Worm (Caenorhabditis elegans) whole organism, L4/young adult: ENCODE measurements around the gene Y26E6A.2.

ENCODE experiments used
- dao-5 ChIP-seq: sonication (generic microtip); optimal IDR thresholded peaks from 2 replicates; lab custom pipeline; 2016; ENCODE audit warnings: missing genotype, missing genetic modification characterization, moderate library complexity, missing compliant biosample characterization
- him-1 ChIP-seq: sonication (generic microtip); optimal IDR thresholded peaks from 2 replicates; lab custom pipeline; 2016; ENCODE audit warnings: missing genotype, missing genetic modification reagents, missing genetic modification characterization, missing compliant biosample characterization

DNA sequence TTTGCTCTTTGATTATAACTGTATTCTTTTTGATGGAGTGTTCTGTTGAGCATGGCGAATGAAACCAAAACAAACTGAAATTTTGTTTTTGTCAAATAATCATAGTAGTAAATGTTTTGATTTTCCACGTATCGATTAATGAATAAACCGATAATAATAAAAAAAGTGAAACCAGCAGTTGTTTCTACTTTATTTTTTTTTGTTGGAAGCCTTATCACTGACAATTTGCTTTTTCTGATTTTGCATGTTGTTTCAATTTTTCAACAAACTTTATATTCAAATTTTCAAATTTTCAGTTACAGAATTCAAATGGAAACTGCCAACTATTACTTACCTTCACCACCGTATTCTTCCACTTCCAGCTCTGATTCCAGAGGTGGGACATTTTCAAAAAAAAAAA is 20.4 kb upstream of the Y26E6A.2 start, which contains the start of gene elt-3:
- no peak for TF ChIP-seq dao-5
- no peak for TF ChIP-seq him-1 (tag; lab: Kevin White, UChicago)
